Fruit fly (Drosophila melanogaster) whole organism, embryonic: Measurements from ENCODE around the gene stv.

Experiments
- Bgb ChIP-seq: fragments of 200-800 bp; sonication (Bioruptor generic); IDR thresholded peaks from 2 replicates; pipeline ENCODE4 v1.3.6; 2022; ENCODE audit warnings: missing biosample characterization, missing genetic modification characterization; ENCODE audit not compliant: partially characterized antibody
- BtbVII ChIP-seq: fragments of 200-800 bp; sonication (Bioruptor generic); optimal IDR thresholded peaks from 3 replicates; lab custom pipeline; 2017; ENCODE audit warnings: missing biosample characterization, mild to moderate bottlenecking, missing genetic modification characterization
- CG10267 ChIP-seq: fragments of 200-800 bp; sonication (Bioruptor generic); optimal IDR thresholded peaks from 2 replicates; lab custom pipeline; 2018; ENCODE audit warnings: missing biosample characterization, mild to moderate bottlenecking, missing genetic modification characterization, moderate library complexity
- CG10274 ChIP-seq: fragments of 200-800 bp; sonication (Bioruptor generic); optimal IDR thresholded peaks from 3 replicates; lab custom pipeline; 2017; ENCODE audit warnings: missing biosample characterization, mild to moderate bottlenecking, missing genetic modification characterization
- CG11456 ChIP-seq: fragments of 200-800 bp; sonication (Bioruptor generic); IDR thresholded peaks from 3 replicates; pipeline ENCODE4 v1.3.6; 2022; ENCODE audit warnings: missing biosample characterization, missing genetic modification characterization
- CG14441 ChIP-seq: fragments of 200-800 bp; sonication (Bioruptor generic); IDR thresholded peaks from 2 replicates; pipeline ENCODE4 v1.3.6; 2022; ENCODE audit warnings: missing biosample characterization, missing genetic modification characterization
- CG14667 ChIP-seq: fragments of 200-800 bp; sonication (Bioruptor generic); IDR thresholded peaks from 2 replicates; pipeline ENCODE4 v1.3.6; 2022; ENCODE audit warnings: missing biosample characterization, missing genetic modification characterization
- CG14860 ChIP-seq: fragments of 200-800 bp; sonication (Bioruptor generic); IDR thresholded peaks from 3 replicates; pipeline ENCODE4 v1.3.6; 2022; ENCODE audit warnings: missing biosample characterization, missing genetic modification characterization; ENCODE audit not compliant: partially characterized antibody
- CG17328 ChIP-seq: fragments of 200-800 bp; sonication (Bioruptor generic); IDR thresholded peaks from 2 replicates; pipeline ENCODE4 v1.3.6; 2022; ENCODE audit warnings: missing biosample characterization, missing genetic modification characterization
- CG17361 ChIP-seq: fragments of 200-800 bp; sonication (Bioruptor generic); IDR thresholded peaks from 3 replicates; pipeline ENCODE4 v1.3.6; 2022; ENCODE audit warnings: missing biosample characterization, missing genetic modification characterization
- CG17568 ChIP-seq: fragments of 200-800 bp; sonication (Bioruptor generic); optimal IDR thresholded peaks from 2 replicates; lab custom pipeline; 2018; ENCODE audit warnings: missing biosample characterization, mild to moderate bottlenecking, missing genetic modification characterization, moderate library complexity
- CG1792 ChIP-seq: fragments of 200-800 bp; sonication (Bioruptor generic); optimal IDR thresholded peaks from 2 replicates; lab custom pipeline; 2016; ENCODE audit warnings: missing biosample characterization, missing genetic modification characterization
- CG18011 ChIP-seq: fragments of 200-800 bp; sonication (Bioruptor generic); optimal IDR thresholded peaks from 2 replicates; lab custom pipeline; 2017; ENCODE audit warnings: missing biosample characterization, missing genetic modification characterization, mild to moderate bottlenecking, moderate library complexity, missing genotype
- CG2120 ChIP-seq: fragments of 200-800 bp; sonication (Bioruptor generic); optimal IDR thresholded peaks from 3 replicates; lab custom pipeline; 2016; ENCODE audit warnings: missing biosample characterization, missing genetic modification characterization
- CG2875 ChIP-seq: fragments of 200-800 bp; sonication (Bioruptor generic); optimal IDR thresholded peaks from 2 replicates; lab custom pipeline; 2017; ENCODE audit warnings: missing biosample characterization, mild to moderate bottlenecking, missing genetic modification characterization, missing genetic modification reagents
- CG30020 ChIP-seq: fragments of 200-800 bp; optimal IDR thresholded peaks from 2 replicates; lab custom pipeline; 2019; ENCODE audit warnings: missing biosample characterization, mild to moderate bottlenecking, missing genetic modification characterization, moderate library complexity
- CG32532 ChIP-seq: fragments of 200-800 bp; sonication (Bioruptor generic); IDR thresholded peaks from 2 replicates; pipeline ENCODE4 v1.3.6; 2022; ENCODE audit warnings: missing biosample characterization, missing genetic modification characterization
- CG32767 ChIP-seq: fragments of 200-800 bp; sonication (Bioruptor generic); IDR thresholded peaks from 2 replicates; pipeline ENCODE4 v1.3.6; 2022; ENCODE audit warnings: missing biosample characterization, missing genetic modification characterization
- CG42726 ChIP-seq: fragments of 200-800 bp; sonication (Bioruptor generic); IDR thresholded peaks from 2 replicates; pipeline ENCODE4 v1.3.6; 2022; ENCODE audit warnings: missing biosample characterization, missing genetic modification characterization; ENCODE audit not compliant: partially characterized antibody
- CG4282 ChIP-seq: fragments of 200-800 bp; sonication (Bioruptor generic); optimal IDR thresholded peaks from 2 replicates; lab custom pipeline; 2016; ENCODE audit warnings: missing biosample characterization, missing genetic modification characterization
- CG4617 ChIP-seq: fragments of 200-800 bp; sonication (Bioruptor generic); optimal IDR thresholded peaks from 3 replicates; lab custom pipeline; 2016; ENCODE audit warnings: missing biosample characterization, missing genetic modification characterization, borderline replicate concordance
- CG7745 ChIP-seq: fragments of 200-800 bp; sonication (Bioruptor generic); optimal IDR thresholded peaks from 2 replicates; lab custom pipeline; 2018; ENCODE audit warnings: missing biosample characterization, mild to moderate bottlenecking, missing genetic modification characterization, moderate library complexity
- CG7786 ChIP-seq: fragments of 200-800 bp; sonication (Bioruptor generic); optimal IDR thresholded peaks from 2 replicates; lab custom pipeline; 2016; ENCODE audit warnings: missing biosample characterization, missing genetic modification characterization
- CG8944 ChIP-seq: fragments of 200-800 bp; sonication (Bioruptor generic); optimal IDR thresholded peaks from 3 replicates; lab custom pipeline; 2016; ENCODE audit warnings: missing biosample characterization, missing genetic modification characterization
- Deaf1 ChIP-seq: fragments of 200-800 bp; optimal IDR thresholded peaks from 3 replicates; lab custom pipeline; 2019; ENCODE audit warnings: missing biosample characterization, mild to moderate bottlenecking, missing genetic modification characterization, moderate library complexity
- Fer2 ChIP-seq: fragments of 200-800 bp; sonication (Bioruptor generic); optimal IDR thresholded peaks from 2 replicates; lab custom pipeline; 2018; ENCODE audit warnings: missing biosample characterization, mild to moderate bottlenecking, missing genetic modification characterization, moderate library complexity
- H15 ChIP-seq: fragments of 200-800 bp; sonication (Bioruptor generic); IDR thresholded peaks from 3 replicates; pipeline ENCODE4 v1.3.6; 2022; ENCODE audit warnings: missing biosample characterization, missing genetic modification characterization
- Hr39 ChIP-seq: fragments of >200 bp; optimal IDR thresholded peaks from 2 replicates; lab custom pipeline; 2017
- Med ChIP-seq: fragments of 200-800 bp; sonication (Bioruptor generic); peaks from one replicate; lab custom pipeline; 2016; ENCODE audit warnings: missing biosample characterization, missing genetic modification characterization, mild to moderate bottlenecking, inconsistent platforms, moderate library complexity
- Meics ChIP-seq: fragments of 200-800 bp; sonication (Bioruptor generic); optimal IDR thresholded peaks from 2 replicates; lab custom pipeline; 2017; ENCODE audit warnings: missing biosample characterization, mild to moderate bottlenecking, missing genetic modification characterization
- Six4 ChIP-seq: fragments of 200-800 bp; sonication (Bioruptor generic); optimal IDR thresholded peaks from 2 replicates; lab custom pipeline; 2016; ENCODE audit warnings: missing biosample characterization, missing genetic modification characterization
- amos ChIP-seq: fragments of 200-800 bp; sonication (Bioruptor generic); IDR thresholded peaks from 2 replicates; pipeline ENCODE4 v1.3.6; 2022; ENCODE audit warnings: missing biosample characterization, missing genetic modification characterization; ENCODE audit not compliant: partially characterized antibody
- aop ChIP-seq: fragments of 200-800 bp; sonication (Bioruptor generic); IDR thresholded peaks from 2 replicates; pipeline ENCODE4 v1.3.6; 2022; ENCODE audit warnings: missing biosample characterization, missing genetic modification characterization
- ara ChIP-seq: fragments of 200-800 bp; sonication (Bioruptor generic); IDR thresholded peaks from 2 replicates; pipeline ENCODE4 v1.3.6; 2022; ENCODE audit warnings: missing biosample characterization, missing genetic modification characterization
- danr ChIP-seq: fragments of 200-800 bp; sonication (Bioruptor generic); IDR thresholded peaks from 2 replicates; pipeline ENCODE4 v1.3.6; 2022; ENCODE audit warnings: missing biosample characterization, missing genetic modification characterization
- fru ChIP-seq: fragments of >200 bp; optimal IDR thresholded peaks from 2 replicates; lab custom pipeline; 2017
- gce ChIP-seq: fragments of 200-800 bp; sonication (Bioruptor generic); IDR thresholded peaks from 3 replicates; pipeline ENCODE4 v1.3.6; 2022; ENCODE audit warnings: missing biosample characterization, missing genetic modification characterization
- hb ChIP-seq: fragments of 200-800 bp; sonication (Bioruptor generic); IDR thresholded peaks from 3 replicates; pipeline ENCODE4 v1.3.6; 2022; ENCODE audit warnings: missing biosample characterization, missing genetic modification characterization; ENCODE audit not compliant: partially characterized antibody
- kay ChIP-seq: fragments of 200-800 bp; sonication (Bioruptor generic); optimal IDR thresholded peaks from 2 replicates; lab custom pipeline; 2016; ENCODE audit warnings: missing biosample characterization, missing genetic modification characterization
- nerfin-1 ChIP-seq: fragments of 200-800 bp; sonication (Bioruptor generic); optimal IDR thresholded peaks from 3 replicates; lab custom pipeline; 2019; ENCODE audit warnings: missing biosample characterization, mild to moderate bottlenecking, missing genetic modification characterization, moderate library complexity
- odd ChIP-seq: fragments of 200-800 bp; sonication (Bioruptor generic); optimal IDR thresholded peaks from 2 replicates; lab custom pipeline; 2017; ENCODE audit warnings: missing biosample characterization, mild to moderate bottlenecking, missing genetic modification characterization
- peb ChIP-seq: fragments of 200-800 bp; sonication (Bioruptor generic); IDR thresholded peaks from 2 replicates; pipeline ENCODE4 v1.3.6; 2022; ENCODE audit warnings: missing biosample characterization, missing genetic modification characterization
- sd ChIP-seq: fragments of 200-800 bp; sonication (Bioruptor generic); optimal IDR thresholded peaks from 3 replicates; lab custom pipeline; 2018; ENCODE audit warnings: missing biosample characterization, mild to moderate bottlenecking, missing genetic modification characterization, moderate library complexity
- sens ChIP-seq: fragments of 200-800 bp; sonication (Bioruptor generic); peaks from one replicate; lab custom pipeline; 2016; ENCODE audit warnings: missing biosample characterization, missing genetic modification characterization
- sens-2 ChIP-seq: fragments of 200-800 bp; sonication (Bioruptor generic); IDR thresholded peaks from 2 replicates; pipeline ENCODE4 v1.3.6; 2022; ENCODE audit warnings: missing biosample characterization, missing genetic modification characterization
- slou ChIP-seq: fragments of 200-800 bp; sonication (Bioruptor generic); optimal IDR thresholded peaks from 3 replicates; lab custom pipeline; 2016; ENCODE audit warnings: missing biosample characterization, missing genetic modification characterization
- stwl ChIP-seq: fragments of 200-800 bp; sonication (Bioruptor generic); optimal IDR thresholded peaks from 3 replicates; lab custom pipeline; 2018; ENCODE audit warnings: missing biosample characterization, mild to moderate bottlenecking, missing genetic modification characterization, moderate library complexity
- trem ChIP-seq: fragments of 200-800 bp; optimal IDR thresholded peaks from 3 replicates; lab custom pipeline; 2019; ENCODE audit warnings: missing biosample characterization, mild to moderate bottlenecking, missing genetic modification characterization, moderate library complexity
- tup ChIP-seq: fragments of 200-800 bp; sonication (Bioruptor generic); optimal IDR thresholded peaks from 2 replicates; lab custom pipeline; 2016; ENCODE audit warnings: missing biosample characterization, mild to moderate bottlenecking, missing genetic modification characterization, moderate library complexity
- wek ChIP-seq: fragments of 200-800 bp; sonication (Bioruptor generic); optimal IDR thresholded peaks from 3 replicates; lab custom pipeline; 2018; ENCODE audit warnings: missing biosample characterization, mild to moderate bottlenecking, missing genetic modification characterization, moderate library complexity
- zen2 ChIP-seq: fragments of 200-800 bp; sonication (Bioruptor generic); IDR thresholded peaks from 3 replicates; pipeline ENCODE4 v1.3.6; 2022; ENCODE audit warnings: missing biosample characterization, missing genetic modification characterization; ENCODE audit not compliant: partially characterized antibody

stv gene

DNA sequence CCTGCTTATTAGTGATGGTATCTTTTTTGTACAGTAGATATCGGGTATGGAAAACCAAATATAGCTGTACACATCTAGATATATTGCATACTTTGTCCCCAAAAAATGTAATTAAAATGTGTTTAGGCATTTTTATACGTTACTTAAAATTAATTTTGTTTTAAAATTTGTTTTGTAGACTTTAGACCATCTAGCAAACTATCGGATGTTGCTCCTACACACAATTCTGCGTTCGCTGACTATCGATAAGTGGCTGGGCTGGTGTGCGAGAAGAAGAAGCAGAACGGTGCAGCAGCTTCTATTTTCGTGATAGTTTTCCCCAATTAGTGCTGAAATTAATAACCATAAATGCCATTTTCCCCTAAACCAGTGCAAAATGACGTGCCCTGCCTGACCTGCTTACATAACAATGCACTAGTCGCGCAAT, 35.8 kb downstream of the stv start, which contains the start of the genes Vps36 and Liprin-beta (continued):
- TF ChIP-seq CG17568 (GFP tag; lab: Kevin White, UChicago) (no peak), slou (GFP tag; lab: Kevin White, UChicago) (peak; percentile 85), sd (tag; lab: Kevin White, UChicago) (no peak), CG1792 (GFP tag; lab: Kevin White, UChicago) (peak; percentile 81), CG42726 (GFP tag; lab: Robert Waterston, UW) (peak; percentile 93), Six4 (GFP tag; lab: Kevin White, UChicago) (peak; percentile 67), CG14860 (GFP tag; lab: Robert Waterston, UW) (peak; percentile 98), Bgb (GFP tag; lab: Robert Waterston, UW) (peak; percentile 92), CG10267 (tag; lab: Kevin White, UChicago) (peak; percentile 35), sens-2 (peak; percentile 13; the same call in 1 of the 2 replicates), Deaf1 (no peak), CG32532 (peak; percentile 90), CG7745 (tag; lab: Kevin White, UChicago) (no peak), nerfin-1 (tag; lab: Kevin White, UChicago) (no peak), CG17361 (GFP tag; lab: Robert Waterston, UW) (no peak; the same call in 1 of the 3 replicates), aop (no peak), Hr39 (lab: Kevin White, UChicago) (no peak), CG32767 (peak; percentile 80), CG8944 (GFP tag; lab: Kevin White, UChicago) (peak; percentile 94), CG11456 (peak; percentile 85), BtbVII (GFP tag; lab: Kevin White, UChicago) (no peak), CG18011 (GFP tag; lab: Kevin White, UChicago) (peak; percentile 75), CG7786 (GFP tag; lab: Kevin White, UChicago) (peak; percentile 89), CG10274 (GFP tag; lab: Kevin White, UChicago) (peak; percentile 15), Med (GFP tag; lab: Kevin White, UChicago) (peak; percentile 97), ara (GFP tag; lab: Robert Waterston, UW) (peak; percentile 63; the same call in 1 of the 2 replicates), CG17328 (GFP tag; lab: Robert Waterston, UW) (peak; percentile 83), CG14667 (peak; percentile 85), stwl (peak; percentile 80), CG14441 (GFP tag; lab: Robert Waterston, UW) (peak; percentile 89), amos (GFP tag; lab: Robert Waterston, UW) (peak; percentile 91), odd (GFP tag; lab: Kevin White, UChicago) (no peak), fru (lab: Kevin White, UChicago) (no peak), danr (GFP tag; lab: Robert Waterston, UW) (peak; percentile 76), kay (GFP tag; lab: Kevin White, UChicago) (peak; percentile 92), CG30020 (tag; lab: Kevin White, UChicago) (peak; percentile 88), Fer2 (tag; lab: Kevin White, UChicago) (peak; percentile 82), CG4617 (peak; percentile 97), CG4282 (peak; percentile 53), sens (peak; percentile 98), H15 (peak; percentile 68; the same call in 2 of the 3 replicates), hb (GFP tag; lab: Robert Waterston, UW) (peak; percentile 92), tup (GFP tag; lab: Kevin White, UChicago) (peak; percentile 59), CG2120 (peak; percentile 97), gce (no peak), Meics (GFP tag; lab: Kevin White, UChicago) (peak; percentile 75), peb (GFP tag; lab: Robert Waterston, UW) (peak; percentile 80), CG2875 (GFP tag; lab: Kevin White, UChicago) (peak; percentile 28), zen2 (GFP tag; lab: Robert Waterston, UW) (peak; percentile 87; the same call in 2 of the 3 replicates), trem (tag; lab: Kevin White, UChicago) (peak; percentile 87), wek (GFP tag; lab: Kevin White, UChicago) (peak; percentile 36)
